Fruit fly (Drosophila melanogaster) whole organism, embryonic: Measurements from ENCODE around the gene VhaAC45RP.

Source experiments
- CG10321 ChIP-seq: fragments of 200-800 bp; sonication (Bioruptor generic); IDR thresholded peaks from 2 replicates; pipeline ENCODE4 v1.3.6; 2022; ENCODE audit warnings: missing biosample characterization, missing genetic modification characterization
- CG10979 ChIP-seq: fragments of 200-800 bp; sonication (Bioruptor generic); optimal IDR thresholded peaks from 2 replicates; lab custom pipeline; 2018; ENCODE audit warnings: missing biosample characterization, mild to moderate bottlenecking, missing genetic modification characterization, moderate library complexity
- CG11093 ChIP-seq: fragments of 200-800 bp; sonication (Bioruptor generic); IDR thresholded peaks from 3 replicates; pipeline ENCODE4 v1.3.6; 2022; ENCODE audit warnings: missing biosample characterization, missing genetic modification characterization
- CG12219 ChIP-seq: fragments of 200-800 bp; sonication (Bioruptor generic); optimal IDR thresholded peaks from 3 replicates; lab custom pipeline; 2018; ENCODE audit warnings: missing biosample characterization, mild to moderate bottlenecking, missing genetic modification characterization
- CG13424 ChIP-seq: fragments of 200-800 bp; sonication (Bioruptor generic); optimal IDR thresholded peaks from 2 replicates; lab custom pipeline; 2019; ENCODE audit warnings: missing biosample characterization, mild to moderate bottlenecking, missing genetic modification characterization, moderate library complexity
- CG13894 ChIP-seq: fragments of 200-800 bp; sonication (Bioruptor generic); optimal IDR thresholded peaks from 3 replicates; lab custom pipeline; 2018; ENCODE audit warnings: missing biosample characterization, mild to moderate bottlenecking, missing genetic modification characterization, moderate library complexity
- CG14441 ChIP-seq: fragments of 200-800 bp; sonication (Bioruptor generic); IDR thresholded peaks from 2 replicates; pipeline ENCODE4 v1.3.6; 2022; ENCODE audit warnings: missing biosample characterization, missing genetic modification characterization
- CG1529 ChIP-seq: fragments of 200-800 bp; sonication (Bioruptor generic); optimal IDR thresholded peaks from 3 replicates; lab custom pipeline; 2018; ENCODE audit warnings: missing biosample characterization, missing genetic modification characterization
- CG16863 ChIP-seq: fragments of 200-800 bp; sonication (Bioruptor generic); optimal IDR thresholded peaks from 3 replicates; lab custom pipeline; 2016; ENCODE audit warnings: missing biosample characterization, missing genetic modification characterization
- CG2712 ChIP-seq: fragments of 200-800 bp; optimal IDR thresholded peaks from 3 replicates; lab custom pipeline; 2019; ENCODE audit warnings: missing biosample characterization, mild to moderate bottlenecking, missing genetic modification characterization, moderate library complexity
- CG2889 ChIP-seq: fragments of 200-800 bp; sonication (Bioruptor generic); IDR thresholded peaks from 3 replicates; pipeline ENCODE4 v1.3.6; 2022; ENCODE audit warnings: missing biosample characterization, missing genetic modification characterization
- CG30403 ChIP-seq: fragments of 200-800 bp; sonication (Bioruptor generic); optimal IDR thresholded peaks from 3 replicates; lab custom pipeline; 2016; ENCODE audit warnings: missing biosample characterization, missing genetic modification characterization
- CG30431 ChIP-seq: fragments of 200-800 bp; sonication (Bioruptor generic); optimal IDR thresholded peaks from 2 replicates; lab custom pipeline; 2017; ENCODE audit warnings: missing biosample characterization, missing genetic modification characterization
- CG32767 ChIP-seq: fragments of 200-800 bp; sonication (Bioruptor generic); IDR thresholded peaks from 2 replicates; pipeline ENCODE4 v1.3.6; 2022; ENCODE audit warnings: missing biosample characterization, missing genetic modification characterization
- CG34224 ChIP-seq: fragments of 200-800 bp; sonication (Bioruptor generic); IDR thresholded peaks from 3 replicates; pipeline ENCODE4 v1.3.6; 2022; ENCODE audit warnings: missing biosample characterization, missing genetic modification characterization; ENCODE audit not compliant: partially characterized antibody
- CG4707 ChIP-seq: fragments of 200-800 bp; sonication (Bioruptor generic); optimal IDR thresholded peaks from 2 replicates; lab custom pipeline; 2018; ENCODE audit warnings: missing biosample characterization, mild to moderate bottlenecking, missing genetic modification characterization, moderate library complexity
- CG6683 ChIP-seq: fragments of 200-800 bp; sonication (Bioruptor generic); optimal IDR thresholded peaks from 2 replicates; lab custom pipeline; 2017; ENCODE audit warnings: missing biosample characterization, mild to moderate bottlenecking, missing genetic modification characterization, missing genetic modification reagents
- CG6854 ChIP-seq: fragments of 200-800 bp; sonication (Bioruptor generic); optimal IDR thresholded peaks from 3 replicates; lab custom pipeline; 2017; ENCODE audit warnings: missing biosample characterization, mild to moderate bottlenecking, missing genetic modification characterization
- CG7839 ChIP-seq: fragments of 200-800 bp; sonication (Bioruptor generic); optimal IDR thresholded peaks from 3 replicates; lab custom pipeline; 2018; ENCODE audit warnings: missing biosample characterization, mild to moderate bottlenecking, missing genetic modification characterization, moderate library complexity
- CG8359 ChIP-seq: fragments of 200-800 bp; sonication (Bioruptor generic); optimal IDR thresholded peaks from 2 replicates; lab custom pipeline; 2017; ENCODE audit warnings: missing biosample characterization, mild to moderate bottlenecking, missing genetic modification characterization, borderline replicate concordance
- Dad ChIP-seq: fragments of 200-800 bp; sonication (Bioruptor generic); optimal IDR thresholded peaks from 3 replicates; lab custom pipeline; 2016; ENCODE audit warnings: missing biosample characterization, missing genetic modification characterization
- Dp ChIP-seq: fragments of 200-800 bp; sonication (Bioruptor generic); optimal IDR thresholded peaks from 2 replicates; lab custom pipeline; 2018; ENCODE audit warnings: missing biosample characterization, mild to moderate bottlenecking, missing genetic modification characterization, moderate library complexity
- E2f1 ChIP-seq: fragments of 200-800 bp; sonication (Bioruptor generic); IDR thresholded peaks from 2 replicates; pipeline ENCODE4 v1.3.6; 2022; ENCODE audit warnings: missing biosample characterization, missing genetic modification characterization
- Hr39 ChIP-seq: fragments of >200 bp; optimal IDR thresholded peaks from 2 replicates; lab custom pipeline; 2017
- MBD-R2 ChIP-seq: fragments of 200-800 bp; sonication (Bioruptor generic); IDR thresholded peaks from 2 replicates; pipeline ENCODE4 v1.3.6; 2022; ENCODE audit warnings: missing biosample characterization, missing genetic modification characterization
- Max ChIP-seq: fragments of 200-800 bp; sonication (Bioruptor generic); optimal IDR thresholded peaks from 2 replicates; lab custom pipeline; 2016; ENCODE audit warnings: missing biosample characterization, mild to moderate bottlenecking, missing genetic modification characterization
- Med ChIP-seq: fragments of 200-800 bp; sonication (Bioruptor generic); peaks from one replicate; lab custom pipeline; 2016; ENCODE audit warnings: missing biosample characterization, missing genetic modification characterization, mild to moderate bottlenecking, inconsistent platforms, moderate library complexity
- Meics ChIP-seq: fragments of 200-800 bp; sonication (Bioruptor generic); optimal IDR thresholded peaks from 2 replicates; lab custom pipeline; 2017; ENCODE audit warnings: missing biosample characterization, mild to moderate bottlenecking, missing genetic modification characterization
- Nf-YC ChIP-seq: fragments of 200-800 bp; optimal IDR thresholded peaks from 3 replicates; lab custom pipeline; 2019; ENCODE audit warnings: missing biosample characterization, mild to moderate bottlenecking, missing genetic modification characterization, moderate library complexity
- Optix ChIP-seq: fragments of 200-800 bp; sonication (Bioruptor generic); IDR thresholded peaks from 3 replicates; pipeline ENCODE4 v1.3.6; 2022; ENCODE audit warnings: missing biosample characterization, missing genetic modification characterization
- Side ChIP-seq: fragments of 200-800 bp; sonication (Bioruptor generic); optimal IDR thresholded peaks from 2 replicates; lab custom pipeline; 2016; ENCODE audit warnings: missing biosample characterization, missing genetic modification characterization
- Six4 ChIP-seq: fragments of 200-800 bp; sonication (Bioruptor generic); optimal IDR thresholded peaks from 2 replicates; lab custom pipeline; 2016; ENCODE audit warnings: missing biosample characterization, missing genetic modification characterization
- Sox100B ChIP-seq: fragments of 200-800 bp; sonication (Bioruptor generic); optimal IDR thresholded peaks from 3 replicates; lab custom pipeline; 2018; ENCODE audit warnings: missing biosample characterization, mild to moderate bottlenecking, missing genetic modification characterization
- Usf ChIP-seq: fragments of 200-800 bp; sonication (Bioruptor generic); optimal IDR thresholded peaks from 2 replicates; lab custom pipeline; 2017; ENCODE audit warnings: missing genotype, missing biosample characterization, missing genetic modification characterization
- Xbp1 ChIP-seq: fragments of 200-800 bp; sonication (Bioruptor generic); optimal IDR thresholded peaks from 3 replicates; lab custom pipeline; 2016; ENCODE audit warnings: missing biosample characterization, mild to moderate bottlenecking, missing genetic modification characterization
- ap ChIP-seq: fragments of 200-800 bp; sonication (Bioruptor generic); IDR thresholded peaks from 2 replicates; pipeline ENCODE4 v1.3.6; 2022; ENCODE audit warnings: missing biosample characterization, missing genetic modification characterization
- cg ChIP-seq: fragments of 200-800 bp; sonication (Bioruptor generic); optimal IDR thresholded peaks from 3 replicates; lab custom pipeline; 2019; ENCODE audit warnings: missing biosample characterization, mild to moderate bottlenecking, missing genetic modification characterization, moderate library complexity
- chinmo ChIP-seq: fragments of 200-800 bp; sonication (Bioruptor generic); IDR thresholded peaks from 4 replicates; pipeline ENCODE4 v1.3.6; 2022; ENCODE audit warnings: missing biosample characterization, missing genetic modification characterization; ENCODE audit not compliant: partially characterized antibody
- cwo ChIP-seq: fragments of 200-800 bp; sonication (Bioruptor generic); optimal IDR thresholded peaks from 3 replicates; lab custom pipeline; 2017; ENCODE audit warnings: missing biosample characterization, missing genetic modification characterization, mild to moderate bottlenecking, moderate library complexity, missing genetic modification reagents
- dpn ChIP-seq, 2 experiments: fragments of 200-800 bp; sonication (Bioruptor generic); optimal IDR thresholded peaks; 3 replicates each; lab custom pipeline; 2016; ENCODE audit warnings: missing biosample characterization in 2 of 2, missing genetic modification characterization in 2 of 2
- lmd ChIP-seq: fragments of 200-800 bp; sonication (Bioruptor generic); IDR thresholded peaks from 2 replicates; pipeline ENCODE4 v1.3.6; 2022; ENCODE audit warnings: missing biosample characterization, missing genetic modification characterization
- luna ChIP-seq: fragments of 200-800 bp; sonication (Bioruptor generic); optimal IDR thresholded peaks from 2 replicates; lab custom pipeline; 2016; ENCODE audit warnings: missing biosample characterization, missing genetic modification characterization
- oc ChIP-seq: fragments of 200-800 bp; sonication (Bioruptor generic); optimal IDR thresholded peaks from 2 replicates; lab custom pipeline; 2018; ENCODE audit warnings: missing biosample characterization, mild to moderate bottlenecking, missing genetic modification characterization, moderate library complexity
- pum ChIP-seq: fragments of 200-800 bp; sonication (Bioruptor generic); optimal IDR thresholded peaks from 2 replicates; lab custom pipeline; 2016; ENCODE audit warnings: missing biosample characterization, missing genetic modification characterization
- so ChIP-seq: fragments of 200-800 bp; sonication (Bioruptor generic); IDR thresholded peaks from 3 replicates; pipeline ENCODE4 v1.3.6; 2022; ENCODE audit warnings: missing biosample characterization, missing genetic modification characterization
- ssp ChIP-seq: fragments of 200-800 bp; sonication (Bioruptor generic); IDR thresholded peaks from 2 replicates; pipeline ENCODE4 v1.3.6; 2022; ENCODE audit warnings: missing biosample characterization, missing genetic modification characterization
- tin ChIP-seq: fragments of 200-800 bp; sonication (Bioruptor generic); optimal IDR thresholded peaks from 3 replicates; lab custom pipeline; 2016; ENCODE audit warnings: missing biosample characterization, missing genetic modification characterization
- vfl ChIP-seq: fragments of 200-800 bp; sonication (Bioruptor generic); optimal IDR thresholded peaks from 2 replicates; lab custom pipeline; 2016; ENCODE audit warnings: missing biosample characterization, missing genetic modification characterization
- zfh1 ChIP-seq: fragments of 200-800 bp; sonication (Bioruptor generic); IDR thresholded peaks from 3 replicates; pipeline ENCODE4 v1.3.6; 2022; ENCODE audit warnings: missing biosample characterization, missing genetic modification characterization

Gene VhaAC45RP

DNA sequence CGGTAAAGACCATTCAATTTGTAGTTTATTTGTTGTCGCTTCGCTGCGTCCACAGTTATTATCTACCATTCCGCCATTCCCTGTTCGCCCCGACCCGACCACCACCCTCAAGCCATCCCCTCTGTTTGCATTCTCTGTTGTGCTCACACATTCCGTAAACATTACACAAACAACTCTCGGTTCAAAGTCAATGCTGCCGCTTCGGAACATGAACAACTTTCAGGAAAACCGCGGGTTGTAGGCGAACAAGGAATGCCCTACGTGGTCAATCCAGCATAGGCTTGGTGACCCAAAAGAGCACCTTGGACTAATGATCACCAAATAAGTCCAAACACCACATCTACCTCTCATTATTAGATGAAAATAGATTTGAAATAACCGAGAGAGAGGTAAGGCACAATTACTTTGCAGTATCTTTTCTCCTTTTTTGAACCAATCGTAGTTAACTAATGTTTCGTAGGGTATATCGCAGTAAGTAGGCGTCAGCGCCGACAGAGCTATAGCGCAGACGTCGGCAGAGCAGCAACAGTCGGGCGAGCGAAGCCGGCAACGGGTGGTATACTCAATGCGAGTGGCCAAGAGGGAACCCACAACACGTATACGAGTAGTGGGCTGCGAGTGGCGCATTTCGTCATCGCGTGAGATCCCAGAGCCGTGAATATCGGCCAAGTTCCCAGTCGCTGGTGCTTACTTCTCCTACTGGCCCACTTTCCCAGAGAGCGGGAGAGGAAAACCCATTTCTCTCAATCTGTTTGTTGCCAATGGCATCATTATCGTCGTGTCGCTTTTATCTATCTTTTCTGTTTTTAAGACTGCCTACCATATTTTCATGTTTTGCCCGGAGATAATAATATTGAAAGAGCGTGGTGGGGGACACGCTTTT is 37.1 kb upstream of the VhaAC45RP start (continued):
- TF ChIP-seq Optix (peak; percentile 98), oc (tag; lab: Kevin White, UChicago) (peak; percentile 83), CG8359 (GFP tag; lab: Kevin White, UChicago) (peak; percentile 84), lmd (GFP tag; lab: Robert Waterston, UW) (peak; percentile 96), Xbp1 (GFP tag; lab: Kevin White, UChicago) (peak; percentile 93), CG2889 (GFP tag; lab: Robert Waterston, UW) (peak; percentile 73; the same call in 1 of the 3 replicates), Sox100B (GFP tag; lab: Kevin White, UChicago) (peak; percentile 96), ssp (peak; percentile 85), Dp (no peak), E2f1 (GFP tag; lab: Robert Waterston, UW) (peak; percentile 93), chinmo (GFP tag; lab: Robert Waterston, UW) (peak; percentile 94), MBD-R2 (GFP tag; lab: Robert Waterston, UW) (peak; percentile 91), CG6683 (GFP tag; lab: Kevin White, UChicago) (peak; percentile 93), CG16863 (GFP tag; lab: Kevin White, UChicago) (peak; percentile 95), Hr39 (lab: Kevin White, UChicago) (no peak), CG30431 (GFP tag; lab: Kevin White, UChicago) (peak; percentile 89), luna (GFP tag; lab: Kevin White, UChicago) (peak; percentile 94), pum (GFP tag; lab: Kevin White, UChicago) (peak; percentile 98), CG11093 (GFP tag; lab: Robert Waterston, UW) (peak; percentile 90), CG10321 (GFP tag; lab: Robert Waterston, UW) (peak; percentile 53; the same call in 1 of the 2 replicates), zfh1 (peak; percentile 88), CG30403 (GFP tag; lab: Kevin White, UChicago) (peak; percentile 97), CG6854 (GFP tag; lab: Kevin White, UChicago) (peak; percentile 93), Six4 (GFP tag; lab: Kevin White, UChicago) (peak; percentile 97), Meics (GFP tag; lab: Kevin White, UChicago) (peak; percentile 97), Side (GFP tag; lab: Kevin White, UChicago) (peak; percentile 99), Max (GFP tag; lab: Kevin White, UChicago) (peak; percentile 97), CG34224 (GFP tag; lab: Robert Waterston, UW) (peak; percentile 32; the same call in 1 of the 3 replicates), vfl (peak; percentile 92), tin (GFP tag; lab: Kevin White, UChicago) (peak; percentile 97), Dad (GFP tag; lab: Kevin White, UChicago) (peak; percentile 97), cg (no peak), CG4707 (GFP tag; lab: Kevin White, UChicago) (peak; percentile 60), so (GFP tag; lab: Robert Waterston, UW) (peak; percentile 96), cwo (peak; percentile 97), ap (GFP tag; lab: Robert Waterston, UW) (peak; percentile 96), Nf-YC (tag; lab: Kevin White, UChicago) (peak; percentile 86), CG13894 (tag; lab: Kevin White, UChicago) (peak; percentile 85), CG13424 (peak; percentile 90), CG7839 (tag; lab: Kevin White, UChicago) (peak; percentile 97), CG2712 (tag; lab: Kevin White, UChicago) (peak; percentile 94), dpn (GFP tag; optimal IDR thresholded peaks at IDR 0.05; lab: Kevin White, UChicago) (peak; percentile 96 to 99), CG1529 (GFP tag; lab: Kevin White, UChicago) (peak; percentile 74), CG32767 (GFP tag; lab: Robert Waterston, UW) (peak; percentile 93), CG12219 (peak; percentile 88), CG10979 (tag; lab: Kevin White, UChicago) (peak; percentile 97), Med (GFP tag; lab: Kevin White, UChicago) (peak; percentile 100), CG14441 (peak; percentile 92), Usf (GFP tag; lab: Kevin White, UChicago) (peak; percentile 83)
